Worm (Caenorhabditis elegans): ENCODE data around the gene msp-33.

ce11 chrII:4884403-4884802, 8.1 kb downstream of the msp-33 start:
- TF ChIP-seq fkh-10 (GFP tag; optimal IDR thresholded peaks at IDR 0.05) (no peak), ama-1 (optimal IDR thresholded peaks at IDR 0.05) (no peak), ztf-11 (tag; optimal IDR thresholded peaks at IDR 0.05) (no peak), lin-39 (tag; optimal IDR thresholded peaks at IDR 0.05) (no peak), ztf-4 (tag; optimal IDR thresholded peaks at IDR 0.05) (no peak), nhr-12 (tag; optimal IDR thresholded peaks at IDR 0.05) (no peak), lin-15B (tag; optimal IDR thresholded peaks at IDR 0.05) (no peak), pha-4 (tag; optimal IDR thresholded peaks at IDR 0.05) (no peak), aly-2 (tag; optimal IDR thresholded peaks at IDR 0.05) (no peak), R02D3.7 (tag; optimal IDR thresholded peaks at IDR 0.05) (no peak), pqm-1 (tag; optimal IDR thresholded peaks at IDR 0.05) (no peak)
